Worm (Caenorhabditis elegans): ENCODE measurements around the gene hex-3.

- no peak for TF ChIP-seq nhr-237 (tag; optimal IDR thresholded peaks at IDR 0.05)
- TF ChIP-seq sea-2 (GFP tag; optimal IDR thresholded peaks at IDR 0.05), result no peak
These were observed 16.4 kb upstream of the hex-3 start, which contains the start of gene sbsp-1 for ce11 chrIII:10832636-10833035.

Data from whole organism, L3 larva.